Fruit fly (Drosophila melanogaster) whole organism, prepupa: ENCODE measurements around the gene bwa.
A peak's percentile ranks its signal among the peaks of the same experiment; 100 is the strongest.

Experiments
- Blimp-1 ChIP-seq: fragments of 200-800 bp; sonication (Bioruptor generic); optimal IDR thresholded peaks from 3 replicates; lab custom pipeline; 2017; ENCODE audit warnings: missing biosample characterization, missing genetic modification characterization, mild to moderate bottlenecking, moderate library complexity, missing genetic modification reagents
- CG10631 ChIP-seq: fragments of 200-800 bp; sonication (Bioruptor generic); optimal IDR thresholded peaks from 2 replicates; lab custom pipeline; 2016; ENCODE audit warnings: missing biosample characterization, missing genetic modification characterization
- CG10669 ChIP-seq: fragments of 200-800 bp; sonication (Bioruptor generic); optimal IDR thresholded peaks from 3 replicates; lab custom pipeline; 2018; ENCODE audit warnings: missing biosample characterization, mild to moderate bottlenecking, missing genetic modification characterization, moderate library complexity
- CG11294 ChIP-seq: fragments of 200-800 bp; sonication (Bioruptor generic); IDR thresholded peaks from 2 replicates; pipeline ENCODE4 v1.3.6; 2022; ENCODE audit warnings: missing biosample characterization, missing genetic modification characterization
- CG11762 ChIP-seq: fragments of 200-800 bp; sonication (Bioruptor generic); optimal IDR thresholded peaks from 3 replicates; lab custom pipeline; 2016; ENCODE audit warnings: missing biosample characterization, missing genetic modification characterization; ENCODE audit not compliant: insufficient read depth
- CG11902 ChIP-seq: fragments of 200-800 bp; sonication (Bioruptor generic); optimal IDR thresholded peaks from 3 replicates; lab custom pipeline; 2016; ENCODE audit warnings: missing biosample characterization, missing genetic modification characterization
- CG15336 ChIP-seq: fragments of 200-800 bp; sonication (Bioruptor generic); IDR thresholded peaks from 2 replicates; pipeline ENCODE4 v1.3.6; 2022; ENCODE audit warnings: missing biosample characterization, missing genetic modification characterization
- CG16779 ChIP-seq: fragments of 200-800 bp; sonication (Bioruptor generic); optimal IDR thresholded peaks from 3 replicates; lab custom pipeline; 2017; ENCODE audit warnings: missing biosample characterization, mild to moderate bottlenecking, missing genetic modification characterization
- CG3032 ChIP-seq: fragments of 200-800 bp; optimal IDR thresholded peaks from 2 replicates; lab custom pipeline; 2019; ENCODE audit warnings: missing biosample characterization, mild to moderate bottlenecking, missing genetic modification characterization, moderate library complexity
- CG31627 ChIP-seq: fragments of 200-800 bp; sonication (Bioruptor generic); optimal IDR thresholded peaks from 3 replicates; lab custom pipeline; 2016; ENCODE audit warnings: missing biosample characterization, missing genetic modification characterization
- CG34406 ChIP-seq: fragments of 200-800 bp; sonication (Bioruptor generic); optimal IDR thresholded peaks from 3 replicates; lab custom pipeline; 2016; ENCODE audit warnings: missing biosample characterization, missing genetic modification characterization
- CG3919 ChIP-seq: fragments of 200-800 bp; sonication (Bioruptor generic); optimal IDR thresholded peaks from 3 replicates; lab custom pipeline; 2016; ENCODE audit warnings: missing biosample characterization, missing genetic modification characterization
- CG6276 ChIP-seq: fragments of 200-800 bp; sonication (Bioruptor generic); optimal IDR thresholded peaks from 2 replicates; lab custom pipeline; 2017; ENCODE audit warnings: missing biosample characterization, mild to moderate bottlenecking, missing genetic modification characterization
- CG6808 ChIP-seq: fragments of 200-800 bp; sonication (Bioruptor generic); optimal IDR thresholded peaks from 3 replicates; lab custom pipeline; 2017; ENCODE audit warnings: missing biosample characterization, missing genetic modification characterization, mild to moderate bottlenecking, moderate library complexity, missing genetic modification reagents
- CG8319 ChIP-seq: fragments of 200-800 bp; sonication (Bioruptor generic); optimal IDR thresholded peaks from 3 replicates; lab custom pipeline; 2016; ENCODE audit warnings: missing biosample characterization, missing genetic modification characterization
- Eip75B ChIP-seq: fragments of 200-800 bp; sonication (Bioruptor generic); optimal IDR thresholded peaks from 3 replicates; lab custom pipeline; 2016; ENCODE audit warnings: missing biosample characterization, missing genetic modification characterization
- Ets96B ChIP-seq: fragments of 200-800 bp; optimal IDR thresholded peaks from 2 replicates; lab custom pipeline; 2019; ENCODE audit warnings: missing biosample characterization, mild to moderate bottlenecking, missing genetic modification characterization, moderate library complexity
- Gug ChIP-seq: fragments of 200-800 bp; sonication (Bioruptor generic); IDR thresholded peaks from 2 replicates; pipeline ENCODE4 v1.3.6; 2022; ENCODE audit warnings: missing biosample characterization, missing genetic modification characterization
- Hr38 ChIP-seq: sonication (Bioruptor generic); optimal IDR thresholded peaks from 2 replicates; lab custom pipeline; 2016; ENCODE audit warnings: missing biosample characterization, missing genetic modification characterization
- Hr39 ChIP-seq: fragments of 200-800 bp; sonication (Bioruptor generic); optimal IDR thresholded peaks from 2 replicates; lab custom pipeline; 2016; ENCODE audit warnings: missing biosample characterization, missing genetic modification characterization
- Hr4 ChIP-seq: fragments of 200-800 bp; sonication (Bioruptor generic); optimal IDR thresholded peaks from 3 replicates; lab custom pipeline; 2016; ENCODE audit warnings: missing biosample characterization, missing genetic modification characterization
- Lpt ChIP-seq: fragments of 200-800 bp; sonication (Bioruptor generic); optimal IDR thresholded peaks from 3 replicates; lab custom pipeline; 2016; ENCODE audit warnings: missing biosample characterization, missing genetic modification characterization
- Met ChIP-seq: fragments of 200-800 bp; sonication (Bioruptor generic); optimal IDR thresholded peaks from 3 replicates; lab custom pipeline; 2016; ENCODE audit warnings: missing biosample characterization, missing genetic modification characterization
- OdsH ChIP-seq: fragments of 200-800 bp; sonication (Bioruptor generic); optimal IDR thresholded peaks from 3 replicates; lab custom pipeline; 2016; ENCODE audit warnings: missing biosample characterization, missing genetic modification characterization
- Smox ChIP-seq: fragments of 200-800 bp; sonication (Bioruptor generic); optimal IDR thresholded peaks from 3 replicates; lab custom pipeline; 2016; ENCODE audit warnings: missing biosample characterization, missing genetic modification characterization
- Sox102F ChIP-seq: fragments of 200-800 bp; sonication (Bioruptor generic); optimal IDR thresholded peaks from 2 replicates; lab custom pipeline; 2016; ENCODE audit warnings: missing biosample characterization, mild to moderate bottlenecking, missing genetic modification characterization
- achi ChIP-seq: fragments of 200-800 bp; sonication (Bioruptor generic); optimal IDR thresholded peaks from 3 replicates; lab custom pipeline; 2016; ENCODE audit warnings: missing biosample characterization, missing genetic modification characterization
- acj6 ChIP-seq: fragments of 200-800 bp; sonication (Bioruptor generic); optimal IDR thresholded peaks from 3 replicates; lab custom pipeline; 2016; ENCODE audit warnings: missing biosample characterization, missing genetic modification characterization
- cyc ChIP-seq: fragments of 200-800 bp; sonication (Bioruptor generic); optimal IDR thresholded peaks from 3 replicates; lab custom pipeline; 2016; ENCODE audit warnings: missing biosample characterization, missing genetic modification characterization
- dac ChIP-seq: fragments of 200-800 bp; sonication (Bioruptor generic); optimal IDR thresholded peaks from 2 replicates; lab custom pipeline; 2017; ENCODE audit warnings: missing biosample characterization, mild to moderate bottlenecking, missing genetic modification characterization
- dsx ChIP-seq: fragments of 200-800 bp; optimal IDR thresholded peaks from 3 replicates; lab custom pipeline; 2019; ENCODE audit warnings: missing biosample characterization, mild to moderate bottlenecking, missing genetic modification characterization, moderate library complexity; ENCODE audit not compliant: poor library complexity, severe bottlenecking
- eg ChIP-seq: fragments of 200-800 bp; sonication (Bioruptor generic); IDR thresholded peaks from 3 replicates; pipeline ENCODE4 v1.3.6; 2022; ENCODE audit warnings: missing biosample characterization, missing genetic modification characterization
- esn ChIP-seq: fragments of 200-800 bp; sonication (Bioruptor generic); optimal IDR thresholded peaks from 2 replicates; lab custom pipeline; 2016; ENCODE audit warnings: missing biosample characterization, mild to moderate bottlenecking, missing genetic modification characterization, moderate library complexity
- fd85E ChIP-seq: fragments of 200-800 bp; sonication (Bioruptor generic); optimal IDR thresholded peaks from 3 replicates; lab custom pipeline; 2016; ENCODE audit warnings: missing biosample characterization, missing genetic modification characterization
- lz ChIP-seq: fragments of 200-800 bp; sonication (Bioruptor generic); optimal IDR thresholded peaks from 3 replicates; lab custom pipeline; 2016; ENCODE audit warnings: missing biosample characterization, missing genetic modification characterization
- ss ChIP-seq, 2 experiments: fragments of 200-800 bp; sonication (Bioruptor generic); optimal IDR thresholded peaks; 2 replicates in 1 of 2; 3 replicates in 1 of 2; lab custom pipeline; 2017 to 2018; ENCODE audit warnings: mild to moderate bottlenecking in 2 of 2, missing biosample characterization in 2 of 2, missing genetic modification characterization in 2 of 2, moderate library complexity in 1 of 2
- svp ChIP-seq: fragments of 200-800 bp; sonication (Bioruptor generic); peaks from one replicate; lab custom pipeline; 2016; ENCODE audit warnings: missing biosample characterization, missing genetic modification characterization

bwa gene

DNA sequence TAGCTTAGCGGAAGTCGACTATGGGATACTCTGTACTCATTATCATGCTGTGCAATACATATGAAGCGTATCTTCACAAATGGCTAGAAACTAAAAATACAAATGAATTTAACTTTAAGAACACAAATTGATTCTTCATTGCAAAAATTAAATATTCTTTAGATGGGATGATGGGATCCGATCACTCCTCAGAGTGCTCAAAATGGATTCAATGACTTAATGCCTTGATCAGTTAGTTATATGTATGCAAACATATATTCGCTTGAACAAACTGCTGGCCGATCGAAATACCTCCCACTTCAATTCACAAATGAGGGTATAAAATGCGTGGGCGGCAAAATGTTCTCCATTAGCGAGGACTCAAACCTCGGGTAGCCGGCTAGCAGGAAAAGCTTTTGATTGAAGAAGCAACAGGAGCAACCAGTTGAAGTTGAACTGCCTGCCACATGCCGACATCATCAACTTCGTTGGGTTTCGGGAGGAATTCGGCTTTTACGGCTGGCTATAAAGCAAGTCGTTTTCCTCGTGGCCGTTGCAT lies 38.7 kb upstream of the bwa start, which contains the start of gene sNPF (continued):
- peak; percentile 50 for TF ChIP-seq CG6276
- TF ChIP-seq eg (GFP tag; lab: Robert Waterston, UW), result 0 out of 3 replicates have a peak, but pooled peaks have one; percentile 15
- peak; percentile 64 to 86 for TF ChIP-seq ss (GFP tag; optimal IDR thresholded peaks at IDR 0.05; lab: Kevin White, UChicago)
- TF ChIP-seq CG3919 (GFP tag; lab: Kevin White, UChicago), result peak; percentile 80
- no peak; the same call in 1 of the 2 replicates for TF ChIP-seq CG15336 (GFP tag; lab: Robert Waterston, UW)
- TF ChIP-seq CG3032, result no peak
- peak; percentile 67 for TF ChIP-seq Sox102F
- TF ChIP-seq Hr38, result no peak
- TF ChIP-seq Hr4, result peak; percentile 74
- peak; percentile 73 for TF ChIP-seq Eip75B (GFP tag; lab: Kevin White, UChicago)
- peak; percentile 76 for TF ChIP-seq CG10669 (GFP tag; lab: Kevin White, UChicago)
- peak; percentile 79 for TF ChIP-seq acj6 (GFP tag; lab: Kevin White, UChicago)
- TF ChIP-seq CG8319, result peak; percentile 13
- TF ChIP-seq svp (GFP tag; lab: Kevin White, UChicago), result peak; percentile 87
- peak; percentile 69 for TF ChIP-seq Met
- peak; percentile 78 for TF ChIP-seq Hr39 (GFP tag; lab: Kevin White, UChicago)
- no peak; the same call in 1 of the 2 replicates for TF ChIP-seq Gug (GFP tag; lab: Robert Waterston, UW)
- peak; percentile 9 for TF ChIP-seq CG11762 (GFP tag; lab: Kevin White, UChicago)
- TF ChIP-seq CG11902, result peak; percentile 63
- no peak for TF ChIP-seq fd85E (GFP tag; lab: Kevin White, UChicago)

DNA sequence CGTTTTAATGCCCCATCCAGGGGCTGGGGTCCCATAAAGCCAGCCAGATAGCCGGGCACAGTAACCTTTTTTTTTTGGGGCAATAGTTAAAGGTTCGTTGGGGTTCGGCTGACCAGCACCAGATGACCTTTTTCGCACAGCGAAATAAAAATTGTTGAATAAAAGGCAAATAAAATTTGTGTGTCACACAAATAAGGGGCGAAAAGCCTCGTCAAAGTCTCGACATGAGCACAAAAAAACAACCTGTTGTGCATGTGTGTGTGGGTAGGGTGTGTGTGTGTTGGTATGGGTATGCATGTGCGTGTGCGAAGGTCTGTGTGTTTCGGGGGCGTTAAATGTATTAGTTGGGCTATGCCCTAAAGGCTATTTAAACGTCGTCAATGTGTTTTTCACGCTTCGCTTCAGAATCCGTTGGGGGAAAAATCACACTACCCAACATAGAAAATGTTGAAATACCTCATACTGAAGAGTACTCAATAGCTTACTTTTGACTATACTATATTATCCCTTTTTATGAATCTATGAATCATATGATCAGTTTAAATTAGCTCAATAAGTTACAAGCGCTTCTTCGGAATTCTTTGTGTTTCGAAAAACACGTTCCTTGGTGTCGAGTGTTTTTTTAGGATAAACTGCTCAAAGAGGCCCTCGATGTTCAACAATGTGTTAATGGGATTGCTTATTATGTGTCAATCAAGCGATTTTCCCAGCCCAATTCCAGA lies 14.9 kb upstream of the bwa start:
- TF ChIP-seq cyc (GFP tag; lab: Kevin White, UChicago) (no peak), Blimp-1 (GFP tag; lab: Kevin White, UChicago) (no peak), Hr39 (GFP tag; lab: Kevin White, UChicago) (no peak), CG31627 (no peak), dsx (no peak), dac (GFP tag; lab: Kevin White, UChicago) (no peak), achi (GFP tag; lab: Kevin White, UChicago) (no peak), Met (no peak), CG11294 (GFP tag; lab: Robert Waterston, UW) (no peak), Smox (GFP tag; lab: Kevin White, UChicago) (no peak), OdsH (no peak), CG16779 (tag; lab: Kevin White, UChicago) (no peak), CG6808 (GFP tag; lab: Kevin White, UChicago) (no peak), Lpt (no peak), Ets96B (tag; lab: Kevin White, UChicago) (no peak)

DNA sequence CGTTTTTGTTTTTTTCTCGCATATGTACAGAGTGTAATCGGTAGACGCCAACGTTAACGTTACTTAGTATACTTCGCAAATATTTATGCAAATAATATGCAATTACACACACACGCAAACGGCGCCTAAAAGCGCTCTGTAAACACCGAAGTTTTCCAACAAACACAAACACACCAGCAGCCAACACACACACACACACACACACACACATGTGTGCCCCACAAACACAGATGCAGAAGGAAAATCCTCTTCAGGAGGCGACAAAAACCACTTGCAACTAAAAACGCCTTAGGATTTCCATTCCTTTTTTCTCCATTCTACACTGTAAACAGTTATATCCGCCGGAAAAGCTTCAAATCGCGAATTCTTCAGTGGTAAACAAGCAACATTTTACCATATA lies 8.8 kb upstream of the bwa start:
- 0 out of 2 replicates have a peak, but pooled peaks have one; percentile 15 for TF ChIP-seq Gug (GFP tag; lab: Robert Waterston, UW)
- TF ChIP-seq OdsH, result no peak
- TF ChIP-seq cyc (GFP tag; lab: Kevin White, UChicago), result no peak
- no peak for TF ChIP-seq Sox102F
- no peak for TF ChIP-seq esn
- no peak for TF ChIP-seq lz (GFP tag; lab: Kevin White, UChicago)
- peak; percentile 9 for TF ChIP-seq CG10631 (GFP tag; lab: Kevin White, UChicago)
- no peak for TF ChIP-seq CG34406
- no peak for TF ChIP-seq CG11902
- TF ChIP-seq Met, result no peak
- no peak for TF ChIP-seq fd85E (GFP tag; lab: Kevin White, UChicago)
- no peak for TF ChIP-seq dsx
- TF ChIP-seq Ets96B (tag; lab: Kevin White, UChicago), result no peak
